Worm (Caenorhabditis elegans) whole organism, L4/young adult: ENCODE data around the gene W08G11.5.

Experiments
- W03F9.2 ChIP-seq: fragments of 150-350 bp; optimal IDR thresholded peaks from 2 replicates; lab custom pipeline; 2014; ENCODE audit warnings: missing biosample characterization, missing genetic modification characterization
- dao-5 ChIP-seq: sonication (generic microtip); optimal IDR thresholded peaks from 2 replicates; lab custom pipeline; 2016; ENCODE audit warnings: missing genotype, missing genetic modification characterization, moderate library complexity, missing compliant biosample characterization
- him-1 ChIP-seq: sonication (generic microtip); optimal IDR thresholded peaks from 2 replicates; lab custom pipeline; 2016; ENCODE audit warnings: missing genotype, missing genetic modification reagents, missing genetic modification characterization, missing compliant biosample characterization

DNA sequence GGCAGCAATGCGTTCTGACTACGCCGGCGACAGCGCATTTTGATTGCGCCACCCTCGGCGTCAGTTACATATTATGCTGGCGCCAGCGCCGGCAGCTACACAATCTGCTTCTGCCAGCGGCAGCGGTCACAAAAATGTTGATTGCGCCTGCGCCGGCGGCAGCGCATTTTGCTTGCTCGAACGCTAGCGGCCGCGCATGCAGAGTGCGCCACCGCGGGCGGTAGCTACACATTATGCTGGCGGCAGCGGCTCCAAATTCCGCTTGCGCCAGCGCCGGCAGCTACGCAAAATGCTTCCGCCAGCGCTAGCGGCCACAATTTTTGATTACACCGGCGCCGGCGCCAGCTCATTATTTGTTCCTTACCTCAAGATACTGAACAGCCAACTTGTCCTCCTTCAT, 30.9 kb upstream of the W08G11.5 start:
- TF ChIP-seq W03F9.2 (tag; lab: Kevin White, UChicago) (no peak), him-1 (tag; lab: Kevin White, UChicago) (no peak), dao-5 (no peak)
